Fruit fly (Drosophila melanogaster) whole organism, embryonic: ENCODE data around the gene CG42323.

Experiments used
- CG1024 ChIP-seq: fragments of 200-800 bp; sonication (Bioruptor generic); IDR thresholded peaks from 2 replicates; pipeline ENCODE4 v1.3.6; 2022; ENCODE audit warnings: missing biosample characterization, missing genetic modification characterization
- CG11560 ChIP-seq: fragments of 200-800 bp; sonication (Bioruptor generic); IDR thresholded peaks from 3 replicates; pipeline ENCODE4 v1.3.6; 2022; ENCODE audit warnings: missing biosample characterization, missing genetic modification characterization
- CG13424 ChIP-seq: fragments of 200-800 bp; sonication (Bioruptor generic); optimal IDR thresholded peaks from 2 replicates; lab custom pipeline; 2019; ENCODE audit warnings: missing biosample characterization, mild to moderate bottlenecking, missing genetic modification characterization, moderate library complexity
- CG14667 ChIP-seq: fragments of 200-800 bp; sonication (Bioruptor generic); IDR thresholded peaks from 2 replicates; pipeline ENCODE4 v1.3.6; 2022; ENCODE audit warnings: missing biosample characterization, missing genetic modification characterization
- CG14710 ChIP-seq: fragments of 200-800 bp; sonication (Bioruptor generic); optimal IDR thresholded peaks from 3 replicates; lab custom pipeline; 2019; ENCODE audit warnings: missing biosample characterization, mild to moderate bottlenecking, missing genetic modification characterization, moderate library complexity
- CG2129 ChIP-seq: fragments of 200-800 bp; sonication (Bioruptor generic); IDR thresholded peaks from 2 replicates; pipeline ENCODE4 v1.3.6; 2022; ENCODE audit warnings: missing biosample characterization, missing genetic modification characterization; ENCODE audit not compliant: partially characterized antibody
- CG3163 ChIP-seq: fragments of 200-800 bp; sonication (Bioruptor generic); optimal IDR thresholded peaks from 3 replicates; lab custom pipeline; 2016; ENCODE audit warnings: missing biosample characterization, missing genetic modification characterization
- CG32532 ChIP-seq: fragments of 200-800 bp; sonication (Bioruptor generic); IDR thresholded peaks from 2 replicates; pipeline ENCODE4 v1.3.6; 2022; ENCODE audit warnings: missing biosample characterization, missing genetic modification characterization
- CG33213 ChIP-seq: fragments of 200-800 bp; sonication (Bioruptor generic); optimal IDR thresholded peaks from 3 replicates; lab custom pipeline; 2016; ENCODE audit warnings: missing biosample characterization, missing genetic modification characterization
- CG3838 ChIP-seq: fragments of 200-800 bp; sonication (Bioruptor generic); optimal IDR thresholded peaks from 3 replicates; lab custom pipeline; 2016; ENCODE audit warnings: missing biosample characterization, missing genetic modification characterization
- CG7745 ChIP-seq: fragments of 200-800 bp; sonication (Bioruptor generic); optimal IDR thresholded peaks from 2 replicates; lab custom pipeline; 2018; ENCODE audit warnings: missing biosample characterization, mild to moderate bottlenecking, missing genetic modification characterization, moderate library complexity
- CG8089 ChIP-seq: fragments of 200-800 bp; sonication (Bioruptor generic); optimal IDR thresholded peaks from 3 replicates; lab custom pipeline; 2016; ENCODE audit warnings: missing biosample characterization, missing genetic modification characterization
- CG8944 ChIP-seq: fragments of 200-800 bp; sonication (Bioruptor generic); optimal IDR thresholded peaks from 3 replicates; lab custom pipeline; 2016; ENCODE audit warnings: missing biosample characterization, missing genetic modification characterization
- CG9609 ChIP-seq: fragments of 200-800 bp; sonication (Bioruptor generic); optimal IDR thresholded peaks from 3 replicates; lab custom pipeline; 2016; ENCODE audit warnings: missing biosample characterization, missing genetic modification characterization
- CG9817 ChIP-seq: fragments of 200-800 bp; sonication (Bioruptor generic); optimal IDR thresholded peaks from 2 replicates; lab custom pipeline; 2018; ENCODE audit warnings: missing biosample characterization, mild to moderate bottlenecking, missing genetic modification characterization, moderate library complexity
- CG9876 ChIP-seq: fragments of 200-800 bp; sonication (Bioruptor generic); optimal IDR thresholded peaks from 2 replicates; lab custom pipeline; 2016; ENCODE audit warnings: missing biosample characterization, missing genetic modification characterization
- Gug ChIP-seq: fragments of 200-800 bp; sonication (Bioruptor generic); IDR thresholded peaks from 4 replicates; pipeline ENCODE4 v1.3.6; 2022; ENCODE audit warnings: missing biosample characterization, missing genetic modification characterization
- HLH4C ChIP-seq: fragments of 200-800 bp; sonication (Bioruptor generic); IDR thresholded peaks from 3 replicates; pipeline ENCODE4 v1.3.6; 2022; ENCODE audit warnings: missing biosample characterization, missing genetic modification characterization; ENCODE audit not compliant: partially characterized antibody
- HLH54F ChIP-seq: fragments of 200-800 bp; sonication (Bioruptor generic); optimal IDR thresholded peaks from 3 replicates; lab custom pipeline; 2016; ENCODE audit warnings: missing biosample characterization, missing genetic modification characterization
- Optix ChIP-seq: fragments of 200-800 bp; sonication (Bioruptor generic); IDR thresholded peaks from 3 replicates; pipeline ENCODE4 v1.3.6; 2022; ENCODE audit warnings: missing biosample characterization, missing genetic modification characterization
- Taf1 ChIP-seq: fragments of 200-800 bp; sonication (Bioruptor generic); IDR thresholded peaks from 2 replicates; pipeline ENCODE4 v1.3.6; 2022; ENCODE audit warnings: missing biosample characterization, missing genetic modification characterization
- ash1 ChIP-seq: fragments of 200-800 bp; sonication (Bioruptor generic); optimal IDR thresholded peaks from 2 replicates; lab custom pipeline; 2018; ENCODE audit warnings: missing biosample characterization, mild to moderate bottlenecking, missing genetic modification characterization
- br ChIP-seq: fragments of >200 bp; optimal IDR thresholded peaks from 2 replicates; lab custom pipeline; 2017
- ftz-f1 ChIP-seq: fragments of 200-800 bp; sonication (Bioruptor generic); optimal IDR thresholded peaks from 2 replicates; lab custom pipeline; 2016; ENCODE audit warnings: missing biosample characterization, missing genetic modification characterization
- jigr1 ChIP-seq: fragments of 200-800 bp; sonication (Bioruptor generic); IDR thresholded peaks from 3 replicates; pipeline ENCODE4 v1.3.6; 2022; ENCODE audit warnings: missing biosample characterization, missing genetic modification characterization
- pan ChIP-seq, 4 experiments: fragments of >200 bp in 3 of 4; fragments of 200-800 bp in 1 of 4; sonication (Bioruptor generic) in 1 of 4; optimal IDR thresholded peaks in 3 of 4; IDR thresholded peaks in 1 of 4; 2 replicates each; pipeline versions ENCODE4 v1.3.6 to Lab custom; 2017 to 2022; ENCODE audit warnings: missing biosample characterization in 2 of 4, missing genetic modification characterization in 2 of 4, mixed read lengths in 1 of 4
- pfk ChIP-seq: fragments of 200-800 bp; sonication (Bioruptor generic); optimal IDR thresholded peaks from 2 replicates; lab custom pipeline; 2018; ENCODE audit warnings: missing biosample characterization, mild to moderate bottlenecking, missing genetic modification characterization, moderate library complexity
- repo ChIP-seq: fragments of 200-800 bp; sonication (Bioruptor generic); optimal IDR thresholded peaks from 2 replicates; lab custom pipeline; 2016; ENCODE audit warnings: missing biosample characterization, missing genetic modification characterization
- stc ChIP-seq: fragments of 200-800 bp; sonication (Bioruptor generic); IDR thresholded peaks from 2 replicates; pipeline ENCODE4 v1.3.6; 2022; ENCODE audit warnings: missing biosample characterization, missing genetic modification characterization
- sug ChIP-seq: fragments of 200-800 bp; optimal IDR thresholded peaks from 2 replicates; lab custom pipeline; 2019; ENCODE audit warnings: missing biosample characterization, mild to moderate bottlenecking, missing genetic modification characterization, moderate library complexity
- unc-4 ChIP-seq: fragments of 200-800 bp; sonication (Bioruptor generic); IDR thresholded peaks from 2 replicates; pipeline ENCODE4 v1.3.6; 2022; ENCODE audit warnings: missing biosample characterization, missing genetic modification characterization; ENCODE audit not compliant: partially characterized antibody
- vvl ChIP-seq: fragments of 200-800 bp; sonication (Bioruptor generic); IDR thresholded peaks from 2 replicates; pipeline ENCODE4 v1.3.6; 2022; ENCODE audit warnings: missing biosample characterization, missing genetic modification characterization

Gene CG42323

DNA sequence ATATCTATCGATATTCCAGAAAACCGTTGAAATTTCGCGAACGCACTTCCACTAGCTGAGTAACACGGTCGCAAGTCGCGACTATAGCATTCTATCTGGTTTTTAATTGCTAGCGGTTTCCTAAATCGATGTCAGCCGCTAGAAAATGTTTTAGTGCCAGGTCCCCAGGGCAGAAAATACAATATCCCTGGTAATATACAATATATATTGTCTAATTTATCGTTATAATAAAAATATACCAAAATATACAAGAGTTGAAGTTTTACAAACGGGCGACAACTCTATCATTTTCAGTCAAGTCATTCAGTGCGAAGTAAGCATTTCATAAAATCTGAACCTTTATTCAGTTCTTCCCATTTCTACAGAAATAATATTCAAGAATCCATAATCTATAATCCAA, 7.1 kb upstream of the CG42323 start, which contains the start of gene CG15056:
CG15056 (plus strand) TSS at position 301 of the 400 bp plus-strand sequence.
- TF ChIP-seq Taf1 (GFP tag; lab: Robert Waterston, UW) (no peak), CG14710 (tag; lab: Kevin White, UChicago) (no peak), CG7745 (tag; lab: Kevin White, UChicago) (no peak), CG32532 (GFP tag; lab: Robert Waterston, UW) (no peak), ash1 (GFP tag; lab: Kevin White, UChicago) (no peak), Optix (GFP tag; lab: Robert Waterston, UW) (no peak), repo (GFP tag; lab: Kevin White, UChicago) (no peak), unc-4 (GFP tag; lab: Robert Waterston, UW) (no peak), pan (optimal IDR thresholded peaks at IDR 0.05; lab: Kevin White, UChicago) (no peak), pan (GFP tag; optimal IDR thresholded peaks at IDR 0.05 in 1 of 2, IDR thresholded peaks at IDR 0.05 in 1 of 2) (no peak), CG9609 (GFP tag; lab: Kevin White, UChicago) (no peak), ftz-f1 (GFP tag; lab: Kevin White, UChicago) (no peak), pfk (GFP tag; lab: Kevin White, UChicago) (no peak), CG33213 (GFP tag; lab: Kevin White, UChicago) (no peak)

DNA sequence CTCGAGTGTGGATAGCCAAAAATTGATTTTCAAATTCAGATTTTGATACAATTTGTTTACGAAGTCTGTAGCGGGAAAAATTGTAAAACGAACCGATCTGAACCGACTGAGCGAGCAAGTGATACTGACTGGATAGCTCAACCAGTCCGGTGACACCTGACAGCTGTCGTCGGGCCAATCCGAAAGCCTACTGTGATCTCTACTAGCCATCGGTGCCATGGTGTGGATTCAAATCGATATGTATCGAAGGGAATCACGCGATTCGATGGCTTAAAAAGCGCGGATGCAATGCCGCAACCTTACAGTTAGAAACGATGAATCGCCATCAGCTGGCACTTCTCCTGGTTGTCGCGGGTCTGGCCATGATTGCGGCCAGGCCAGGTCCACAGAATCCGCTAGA, 15.0 kb downstream of the CG42323 start, which contains the start of gene CG6290:
CG6290 (plus strand) TSS at position 301 of the 400 bp plus-strand sequence.
- no peak for TF ChIP-seq CG14667
- TF ChIP-seq HLH4C (GFP tag; lab: Robert Waterston, UW), result no peak
- TF ChIP-seq CG9817 (tag; lab: Kevin White, UChicago), result no peak
- TF ChIP-seq stc (GFP tag; lab: Robert Waterston, UW), result no peak

DNA sequence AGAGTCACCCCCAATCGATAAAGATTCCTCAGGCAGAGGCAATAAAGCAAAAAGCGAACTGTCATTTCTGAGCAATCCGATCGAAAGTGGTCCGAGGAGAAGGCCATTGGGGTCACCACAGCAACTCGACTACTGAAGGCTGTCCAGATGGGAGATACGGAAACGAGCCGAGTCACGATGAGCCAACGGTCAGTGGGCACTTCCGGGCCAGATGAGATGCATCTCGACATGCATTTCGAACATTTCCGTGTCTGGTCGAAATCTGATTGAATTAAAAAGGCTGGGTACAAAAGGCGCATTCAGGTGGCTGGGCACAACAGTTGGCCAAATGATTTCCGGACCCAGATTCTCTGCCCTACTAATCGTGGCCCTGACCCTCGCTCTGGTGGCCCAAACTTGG, 16.4 kb downstream of the CG42323 start, which contains the start of gene CG32551:
CG32551 (plus strand) TSS at position 301 of the 400 bp plus-strand sequence.
- TF ChIP-seq pan (optimal IDR thresholded peaks at IDR 0.05; lab: Kevin White, UChicago) (no peak), pan (GFP tag; optimal IDR thresholded peaks at IDR 0.05 in 1 of 2, IDR thresholded peaks at IDR 0.05 in 1 of 2) (no peak), sug (no peak), Gug (GFP tag; lab: Robert Waterston, UW) (no peak), CG8089 (GFP tag; lab: Kevin White, UChicago) (no peak), CG3838 (GFP tag; lab: Kevin White, UChicago) (no peak), vvl (no peak)

dm6 chrX:18439367-18439766, 17.2 kb downstream of the CG42323 start, which contains the start of gene CG43841:
CG43841 (plus strand) TSS chrX:18439667.
- TF ChIP-seq br (lab: Kevin White, UChicago) (no peak), stc (GFP tag; lab: Robert Waterston, UW) (no peak), CG8944 (GFP tag; lab: Kevin White, UChicago) (no peak), jigr1 (GFP tag; lab: Robert Waterston, UW) (no peak), CG9876 (no peak), HLH54F (GFP tag; lab: Kevin White, UChicago) (no peak)

- TF ChIP-seq CG11560 (tag; lab: Robert Waterston, UW) (no peak), CG2129 (GFP tag; lab: Robert Waterston, UW) (no peak), CG13424 (no peak), CG1024 (GFP tag; lab: Robert Waterston, UW) (no peak), CG3163 (GFP tag; lab: Kevin White, UChicago) (no peak)
These were observed 18.3 kb downstream of the CG42323 start, which contains the start of gene CG32548 for dm6 chrX:18440481-18440880. CG32548 (minus strand) TSS chrX:18440581.
